Worm (Caenorhabditis elegans): ENCODE data around the gene spin-3.

DNA sequence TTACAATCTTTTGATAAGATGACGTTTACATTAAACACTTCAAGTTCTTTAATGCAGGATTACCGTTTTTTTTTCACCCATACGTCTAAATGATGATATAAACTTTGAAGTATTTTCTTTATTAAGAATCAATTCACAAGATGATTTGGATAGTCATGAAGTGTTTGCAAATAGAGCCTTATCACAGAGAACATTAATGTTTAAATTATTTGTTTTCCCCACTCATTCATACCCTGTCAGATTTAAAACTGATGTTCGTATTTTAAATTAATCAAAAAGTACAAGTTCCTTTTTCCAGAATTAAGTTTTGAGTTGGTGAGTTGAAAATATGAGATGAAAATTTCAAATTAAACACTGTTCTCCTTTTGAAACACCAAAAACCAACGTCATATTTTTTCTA, 39.4 kb upstream of the spin-3 start, which contains the start of gene R03G8.3:
- no peak for TF ChIP-seq hnd-1 (tag; optimal IDR thresholded peaks at IDR 0.05)
- no peak for TF ChIP-seq flt-1 (GFP tag; IDR thresholded peaks at IDR 0.05)
- TF ChIP-seq ama-1 (optimal IDR thresholded peaks at IDR 0.05): no peak
- TF ChIP-seq scrt-1 (GFP tag; IDR thresholded peaks at IDR 0.05): no peak
- no peak for TF ChIP-seq ets-7 (tag; optimal IDR thresholded peaks at IDR 0.05)
